Worm (Caenorhabditis elegans) whole organism, L4 larva: ENCODE measurements around the gene srx-105.

Source experiments
- F37D6.2 ChIP-seq: sonication (generic microtip); optimal IDR thresholded peaks from 2 replicates; lab custom pipeline; 2016; ENCODE audit warnings: mild to moderate bottlenecking, missing genetic modification characterization, missing compliant biosample characterization
- T20F7.1 ChIP-seq: fragments of 200-800 bp; sonication (Bioruptor generic); optimal IDR thresholded peaks from 2 replicates; lab custom pipeline; 2018; ENCODE audit warnings: mild to moderate bottlenecking, missing genetic modification characterization, missing compliant biosample characterization
- T26A8.4 ChIP-seq: fragments of 200-800 bp; sonication (Bioruptor generic); IDR thresholded peaks from 2 replicates; pipeline ENCODE4 v1.3.6; 2022; ENCODE audit warnings: missing genetic modification characterization, missing compliant biosample characterization
- Y75B8A.6 ChIP-seq: fragments of 200-800 bp; sonication (Bioruptor generic); IDR thresholded peaks from 2 replicates; pipeline ENCODE4 v1.3.6; 2022; ENCODE audit warnings: missing genetic modification reagents, missing genetic modification characterization, missing compliant biosample characterization
- ZK337.2 ChIP-seq: fragments of 200-800 bp; sonication (Bioruptor generic); IDR thresholded peaks from 2 replicates; pipeline ENCODE4 v1.3.6; 2022; ENCODE audit warnings: missing genetic modification reagents, missing genetic modification characterization, missing compliant biosample characterization
- aha-1 ChIP-seq: fragments of 150-350 bp; peaks from one replicate; lab custom pipeline; 2014; ENCODE audit warnings: missing biosample characterization, missing genetic modification characterization
- aly-2 ChIP-seq: sonication (generic microtip); optimal IDR thresholded peaks from 2 replicates; lab custom pipeline; 2018; ENCODE audit warnings: missing biosample characterization, missing genetic modification characterization
- ama-1 ChIP-seq: fragments of 150-350 bp; optimal IDR thresholded peaks from 2 replicates; lab custom pipeline; 2014; ENCODE audit warnings: inconsistent platforms, mixed read lengths
- arid-1 ChIP-seq: fragments of 200-800 bp; sonication (Bioruptor generic); conservative IDR thresholded peaks from 2 replicates; pipeline ENCODE4 v1.3.6; 2022; ENCODE audit warnings: missing genetic modification reagents, missing genetic modification characterization, missing compliant biosample characterization
- ceh-82 ChIP-seq: sonication (generic microtip); optimal IDR thresholded peaks from 2 replicates; lab custom pipeline; 2017; ENCODE audit warnings: missing biosample characterization, missing genetic modification characterization
- ctbp-1 ChIP-seq: fragments of 200-800 bp; sonication (Bioruptor generic); IDR thresholded peaks from 2 replicates; pipeline ENCODE4 v1.3.6; 2022; ENCODE audit warnings: missing genetic modification reagents, missing genetic modification characterization, missing compliant biosample characterization
- daf-12 ChIP-seq: fragments of 150-350 bp; optimal IDR thresholded peaks from 2 replicates; lab custom pipeline; 2014; ENCODE audit warnings: missing biosample characterization, missing genetic modification reagents, missing genetic modification characterization
- daf-16 ChIP-seq, 3 experiments: sonication (generic microtip); optimal IDR thresholded peaks; 2 replicates each; lab custom pipeline; 2016 to 2017; ENCODE audit warnings: missing genetic modification characterization in 3 of 3, missing genetic modification reagents in 3 of 3, mild to moderate bottlenecking in 2 of 3, missing compliant biosample characterization in 2 of 3, missing biosample characterization in 1 of 3, moderate library complexity in 1 of 3
- daf-19 ChIP-seq: fragments of 200-800 bp; sonication (Bioruptor generic); conservative IDR thresholded peaks from 2 replicates; pipeline ENCODE4 v1.3.6; 2022; ENCODE audit warnings: missing genetic modification characterization, missing compliant biosample characterization
- daf-8 ChIP-seq: fragments of 200-800 bp; sonication (Bioruptor generic); IDR thresholded peaks from 2 replicates; pipeline ENCODE4 v1.3.6; 2022; ENCODE audit warnings: missing genetic modification characterization, missing compliant biosample characterization
- dmd-9 ChIP-seq: fragments of 200-800 bp; sonication (Bioruptor generic); IDR thresholded peaks from 2 replicates; pipeline ENCODE4 v1.3.6; 2022; ENCODE audit warnings: missing genetic modification reagents, missing genetic modification characterization, missing compliant biosample characterization
- dpl-1 ChIP-seq: fragments of 150-350 bp; optimal IDR thresholded peaks from 2 replicates; lab custom pipeline; 2014; ENCODE audit warnings: missing biosample characterization, missing genetic modification reagents, missing genetic modification characterization
- egl-27 ChIP-seq: sonication (generic microtip); optimal IDR thresholded peaks from 3 replicates; lab custom pipeline; 2017; ENCODE audit warnings: missing biosample characterization, missing genetic modification reagents, missing genetic modification characterization
- gei-8 ChIP-seq: fragments of 200-800 bp; sonication (Bioruptor generic); optimal IDR thresholded peaks from 2 replicates; lab custom pipeline; 2018; ENCODE audit warnings: mild to moderate bottlenecking, missing genetic modification characterization, missing compliant biosample characterization
- jun-1 ChIP-seq: fragments of 150-350 bp; optimal IDR thresholded peaks from 2 replicates; lab custom pipeline; 2014; ENCODE audit warnings: missing biosample characterization, missing genetic modification reagents, missing genetic modification characterization
- lin-1 ChIP-seq: fragments of 200-800 bp; sonication (Bioruptor generic); IDR thresholded peaks from 2 replicates; pipeline ENCODE4 v1.3.6; 2022; ENCODE audit warnings: missing genetic modification reagents, missing genetic modification characterization, missing compliant biosample characterization
- lir-3 ChIP-seq: sonication (generic microtip); optimal IDR thresholded peaks from 2 replicates; lab custom pipeline; 2016; ENCODE audit warnings: mild to moderate bottlenecking, missing genetic modification characterization, missing compliant biosample characterization
- mes-2 ChIP-seq: sonication (generic microtip); optimal IDR thresholded peaks from 2 replicates; lab custom pipeline; 2016; ENCODE audit warnings: missing genotype, mild to moderate bottlenecking, missing genetic modification characterization, missing compliant biosample characterization; ENCODE audit not compliant: poor library complexity, severe bottlenecking
- mxl-3 ChIP-seq: fragments of 200-800 bp; sonication (Bioruptor generic); optimal IDR thresholded peaks from 2 replicates; lab custom pipeline; 2018; ENCODE audit warnings: mild to moderate bottlenecking, missing genetic modification characterization, missing compliant biosample characterization
- nhr-111 ChIP-seq: fragments of 200-800 bp; sonication (Bioruptor generic); optimal IDR thresholded peaks from 2 replicates; lab custom pipeline; 2018; ENCODE audit warnings: mild to moderate bottlenecking, missing genetic modification characterization, missing compliant biosample characterization
- nhr-28 ChIP-seq: fragments of 150-350 bp; optimal IDR thresholded peaks from 2 replicates; lab custom pipeline; 2014; ENCODE audit warnings: missing biosample characterization, missing genetic modification characterization
- nhr-41 ChIP-seq: fragments of 200-800 bp; sonication (Bioruptor generic); IDR thresholded peaks from 2 replicates; pipeline ENCODE4 v1.3.6; 2022; ENCODE audit warnings: missing genetic modification reagents, missing genetic modification characterization, missing compliant biosample characterization
- nhr-6 ChIP-seq: fragments of 150-350 bp; optimal IDR thresholded peaks from 2 replicates; lab custom pipeline; 2014; ENCODE audit warnings: missing biosample characterization, missing genetic modification characterization
- nhr-76 ChIP-seq: fragments of 150-350 bp; optimal IDR thresholded peaks from 2 replicates; lab custom pipeline; 2014; ENCODE audit warnings: missing biosample characterization, missing genetic modification characterization
- sdz-12 ChIP-seq: fragments of 200-800 bp; sonication (Bioruptor generic); optimal IDR thresholded peaks from 2 replicates; lab custom pipeline; 2018; ENCODE audit warnings: mild to moderate bottlenecking, missing genetic modification characterization, missing compliant biosample characterization
- unc-62 ChIP-seq, 3 experiments: fragments of 150-350 bp in 1 of 3; sonication (generic microtip); optimal IDR thresholded peaks in 2 of 3; peaks in 1 of 3; 1 replicate in 1 of 3; 2 replicates in 2 of 3; lab custom pipeline; 2014 to 2017; ENCODE audit warnings: missing biosample characterization in 3 of 3, missing genetic modification characterization in 3 of 3, missing genetic modification reagents in 3 of 3, missing genotype in 1 of 3
- zfp-2 ChIP-seq: sonication (generic microtip); optimal IDR thresholded peaks from 2 replicates; lab custom pipeline; 2016; ENCODE audit warnings: mild to moderate bottlenecking, missing genetic modification characterization, missing compliant biosample characterization
- zfp-3 ChIP-seq: fragments of 200-800 bp; sonication (Bioruptor generic); conservative IDR thresholded peaks from 2 replicates; pipeline ENCODE4 v1.3.6; 2022; ENCODE audit warnings: missing genetic modification reagents, missing genetic modification characterization, missing compliant biosample characterization
- ztf-11 ChIP-seq: fragments of 150-350 bp; optimal IDR thresholded peaks from 2 replicates; lab custom pipeline; 2014; ENCODE audit warnings: missing biosample characterization, missing genetic modification characterization

srx-105 gene

ce11 chrII:3743684-3744200, 42.5 kb upstream of the srx-105 start, which contains the start of gene nta-1 (continued):
- TF ChIP-seq Y75B8A.6: no peak
- no peak for TF ChIP-seq dmd-9 (GFP tag; lab: Robert Waterston, UW)
- no peak for TF ChIP-seq lin-1
- no peak for TF ChIP-seq ZK337.2 (GFP tag; lab: Robert Waterston, UW)
- TF ChIP-seq, all 104 proteins: peak for 11

- TF ChIP-seq daf-16 (GFP tag; optimal IDR thresholded peaks at IDR 0.05; lab: Kevin White, UChicago) (no peak), daf-16 (tag; optimal IDR thresholded peaks at IDR 0.05; lab: Kevin White, UChicago) (no peak), nhr-111 (GFP tag; lab: Kevin White, UChicago) (no peak), aly-2 (tag; lab: Kevin White, UChicago) (no peak), daf-19 (GFP tag; lab: Robert Waterston, UW) (no peak), nhr-41 (no peak), zfp-2 (tag; lab: Kevin White, UChicago) (no peak), daf-8 (GFP tag; lab: Robert Waterston, UW) (no peak), dpl-1 (no peak), nhr-6 (tag; lab: Kevin White, UChicago) (no peak), gei-8 (GFP tag; lab: Kevin White, UChicago) (no peak), zfp-3 (GFP tag; lab: Robert Waterston, UW) (no peak), mes-2 (tag; lab: Kevin White, UChicago) (no peak), ZK337.2 (GFP tag; lab: Robert Waterston, UW) (no peak), nhr-76 (no peak), daf-12 (no peak), egl-27 (tag; lab: Kevin White, UChicago) (no peak), ama-1 (lab: Kevin White, UChicago) (no peak), ctbp-1 (GFP tag; lab: Robert Waterston, UW) (no peak)
- TF ChIP-seq, all 104 proteins: peak for 0
These were observed 40.4 kb upstream of the srx-105 start, which contains the start of gene F12E12.1 for ce11 chrII:3741584-3741983. TSS of gene F12E12.1 (plus strand) at chrII:3741884.

- no peak for TF ChIP-seq aha-1 (tag; lab: Kevin White, UChicago)
- no peak for TF ChIP-seq sdz-12 (GFP tag; lab: Kevin White, UChicago)
- TF ChIP-seq T20F7.1 (GFP tag; lab: Kevin White, UChicago): no peak
- no peak for TF ChIP-seq daf-19 (GFP tag; lab: Robert Waterston, UW)
- TF ChIP-seq ztf-11 (tag; lab: Kevin White, UChicago): no peak
These were observed 38.4 kb upstream of the srx-105 start, which contains the start of gene F12E12.2 for ce11 chrII:3739647-3740046. TSS of gene F12E12.2 (plus strand) at chrII:3739947.

ce11 chrII:3736893-3737375, 35.7 kb upstream of the srx-105 start, which contains the start of gene F12E12.6:
TSS of gene F12E12.6 (minus strand) at chrII:3736943.
- TF ChIP-seq mxl-3 (GFP tag; lab: Kevin White, UChicago) (no peak), ceh-82 (no peak), aly-2 (tag; lab: Kevin White, UChicago) (no peak), F37D6.2 (tag; lab: Kevin White, UChicago) (no peak), arid-1 (GFP tag; lab: Robert Waterston, UW) (no peak), jun-1 (no peak), nhr-28 (no peak), T26A8.4 (GFP tag; lab: Robert Waterston, UW) (no peak), lir-3 (tag; lab: Kevin White, UChicago) (no peak), unc-62 (GFP tag; optimal IDR thresholded peaks at IDR 0.05 in 1 of 2; lab: Kevin White, UChicago) (no peak), unc-62 (tag; optimal IDR thresholded peaks at IDR 0.05; lab: Kevin White, UChicago) (no peak)
